Worm (Caenorhabditis elegans) whole organism, L4 larva: ENCODE results near the gene rbx-1.

ENCODE experiments used
- F37D6.2 ChIP-seq: sonication (generic microtip); optimal IDR thresholded peaks from 2 replicates; lab custom pipeline; 2016; ENCODE audit warnings: mild to moderate bottlenecking, missing genetic modification characterization, missing compliant biosample characterization
- F44E2.7 ChIP-seq: fragments of 200-800 bp; sonication (Bioruptor generic); IDR thresholded peaks from 2 replicates; pipeline ENCODE4 v2.1.2; 2022; ENCODE audit warnings: missing genetic modification characterization, missing compliant biosample characterization
- T20F7.1 ChIP-seq: fragments of 200-800 bp; sonication (Bioruptor generic); optimal IDR thresholded peaks from 2 replicates; lab custom pipeline; 2018; ENCODE audit warnings: mild to moderate bottlenecking, missing genetic modification characterization, missing compliant biosample characterization
- Y48G9A.11 ChIP-seq: fragments of 200-800 bp; sonication (Bioruptor generic); IDR thresholded peaks from 2 replicates; pipeline ENCODE4 v1.3.6; 2022; ENCODE audit warnings: missing genetic modification reagents, missing genetic modification characterization, missing compliant biosample characterization
- Y5F2A.4 ChIP-seq: fragments of 200-800 bp; sonication (Bioruptor generic); optimal IDR thresholded peaks from 2 replicates; lab custom pipeline; 2018; ENCODE audit warnings: mild to moderate bottlenecking, missing genetic modification characterization, missing compliant biosample characterization
- aha-1 ChIP-seq: fragments of 150-350 bp; peaks from one replicate; lab custom pipeline; 2014; ENCODE audit warnings: missing biosample characterization, missing genetic modification characterization
- ama-1 ChIP-seq: fragments of 150-350 bp; optimal IDR thresholded peaks from 2 replicates; lab custom pipeline; 2014; ENCODE audit warnings: inconsistent platforms, mixed read lengths
- arid-1 ChIP-seq: fragments of 200-800 bp; sonication (Bioruptor generic); conservative IDR thresholded peaks from 2 replicates; pipeline ENCODE4 v1.3.6; 2022; ENCODE audit warnings: missing genetic modification reagents, missing genetic modification characterization, missing compliant biosample characterization
- ceh-20 ChIP-seq: fragments of 200-800 bp; sonication (Bioruptor generic); IDR thresholded peaks from 2 replicates; pipeline ENCODE4 v1.3.6; 2022; ENCODE audit warnings: missing genetic modification reagents, missing genetic modification characterization, missing compliant biosample characterization
- ceh-32 ChIP-seq: sonication (generic microtip); optimal IDR thresholded peaks from 2 replicates; lab custom pipeline; 2016; ENCODE audit warnings: mild to moderate bottlenecking, missing genetic modification characterization, missing compliant biosample characterization; ENCODE audit not compliant: poor library complexity
- ctbp-1 ChIP-seq: fragments of 200-800 bp; sonication (Bioruptor generic); IDR thresholded peaks from 2 replicates; pipeline ENCODE4 v1.3.6; 2022; ENCODE audit warnings: missing genetic modification reagents, missing genetic modification characterization, missing compliant biosample characterization
- daf-8 ChIP-seq: fragments of 200-800 bp; sonication (Bioruptor generic); IDR thresholded peaks from 2 replicates; pipeline ENCODE4 v1.3.6; 2022; ENCODE audit warnings: missing genetic modification characterization, missing compliant biosample characterization
- dmd-6 ChIP-seq: fragments of 200-800 bp; sonication (Bioruptor generic); IDR thresholded peaks from 2 replicates; pipeline ENCODE4 v1.3.6; 2022; ENCODE audit warnings: missing genetic modification reagents, missing genetic modification characterization, missing compliant biosample characterization
- dpl-1 ChIP-seq: fragments of 150-350 bp; optimal IDR thresholded peaks from 2 replicates; lab custom pipeline; 2014; ENCODE audit warnings: missing biosample characterization, missing genetic modification reagents, missing genetic modification characterization
- duxl-1 ChIP-seq: sonication (generic microtip); optimal IDR thresholded peaks from 2 replicates; lab custom pipeline; 2016; ENCODE audit warnings: mild to moderate bottlenecking, missing genetic modification characterization, moderate library complexity, missing compliant biosample characterization; ENCODE audit not compliant: poor library complexity
- dve-1 ChIP-seq: sonication (generic microtip); optimal IDR thresholded peaks from 2 replicates; lab custom pipeline; 2017; ENCODE audit warnings: antibody characterized with exemption, mild to moderate bottlenecking, missing genetic modification characterization, missing compliant biosample characterization; ENCODE audit not compliant: insufficient read depth
- fkh-10 ChIP-seq: fragments of 150-350 bp; optimal IDR thresholded peaks from 2 replicates; lab custom pipeline; 2014; ENCODE audit warnings: missing biosample characterization, missing genetic modification reagents, missing genetic modification characterization
- hif-1 ChIP-seq, 2 experiments: sonication (generic microtip); optimal IDR thresholded peaks; 2 replicates each; lab custom pipeline; 2016 to 2017; ENCODE audit warnings: missing compliant biosample characterization in 2 of 2, missing genetic modification characterization in 2 of 2, missing genetic modification reagents in 2 of 2, missing genotype in 2 of 2, mild to moderate bottlenecking in 1 of 2
- hlh-30 ChIP-seq: sonication (generic microtip); optimal IDR thresholded peaks from 2 replicates; lab custom pipeline; 2017; ENCODE audit warnings: antibody characterized with exemption, mild to moderate bottlenecking, missing genetic modification characterization, missing compliant biosample characterization; ENCODE audit not compliant: insufficient read depth
- hmg-1.1 ChIP-seq: fragments of 200-800 bp; sonication (Bioruptor generic); IDR thresholded peaks from 2 replicates; pipeline ENCODE4 v1.3.6; 2022; ENCODE audit warnings: missing genetic modification reagents, missing genetic modification characterization, missing compliant biosample characterization
- lin-29 ChIP-seq: fragments of 200-800 bp; sonication (Bioruptor generic); IDR thresholded peaks from 2 replicates; pipeline ENCODE4 v1.3.6; 2022; ENCODE audit warnings: missing genetic modification reagents, missing genetic modification characterization, missing compliant biosample characterization
- lsy-2 ChIP-seq, 2 experiments: fragments of 150-350 bp in 1 of 2; sonication (generic microtip) in 1 of 2; optimal IDR thresholded peaks; 2 replicates each; lab custom pipeline; 2014 to 2017; ENCODE audit warnings: missing biosample characterization in 2 of 2, missing genetic modification characterization in 2 of 2
- madf-9 ChIP-seq: fragments of 200-800 bp; sonication (Bioruptor generic); conservative IDR thresholded peaks from 2 replicates; pipeline ENCODE4 v1.3.6; 2022; ENCODE audit warnings: missing genetic modification reagents, missing genetic modification characterization, missing compliant biosample characterization
- mdl-1 ChIP-seq, 2 experiments: fragments of 150-350 bp in 1 of 2; sonication (generic microtip) in 1 of 2; optimal IDR thresholded peaks; 2 replicates each; lab custom pipeline; 2014 to 2017; ENCODE audit warnings: missing biosample characterization in 2 of 2, missing genetic modification characterization in 2 of 2
- mdt-29 ChIP-seq: fragments of 200-800 bp; sonication (Bioruptor generic); IDR thresholded peaks from 2 replicates; pipeline ENCODE4 v1.3.6; 2022; ENCODE audit warnings: missing genetic modification reagents, missing genetic modification characterization, missing compliant biosample characterization
- mep-1 ChIP-seq: fragments of 150-350 bp; sonication (generic microtip); optimal IDR thresholded peaks from 3 replicates; lab custom pipeline; 2014; ENCODE audit warnings: missing biosample characterization, missing genetic modification characterization
- mes-2 ChIP-seq: sonication (generic microtip); optimal IDR thresholded peaks from 2 replicates; lab custom pipeline; 2016; ENCODE audit warnings: missing genotype, mild to moderate bottlenecking, missing genetic modification characterization, missing compliant biosample characterization; ENCODE audit not compliant: poor library complexity, severe bottlenecking
- mxl-2 ChIP-seq: fragments of 200-800 bp; sonication (Bioruptor generic); conservative IDR thresholded peaks from 2 replicates; pipeline ENCODE4 v1.3.6; 2022; ENCODE audit warnings: missing genetic modification reagents, missing genetic modification characterization, missing compliant biosample characterization
- mxl-3 ChIP-seq: fragments of 200-800 bp; sonication (Bioruptor generic); optimal IDR thresholded peaks from 2 replicates; lab custom pipeline; 2018; ENCODE audit warnings: mild to moderate bottlenecking, missing genetic modification characterization, missing compliant biosample characterization
- nhr-25 ChIP-seq: sonication (generic microtip); optimal IDR thresholded peaks from 2 replicates; lab custom pipeline; 2017; ENCODE audit warnings: missing genetic modification characterization, mild to moderate bottlenecking, missing compliant biosample characterization, antibody characterized with exemption, moderate library complexity, borderline replicate concordance; ENCODE audit not compliant: insufficient read depth
- nhr-28 ChIP-seq: fragments of 150-350 bp; optimal IDR thresholded peaks from 2 replicates; lab custom pipeline; 2014; ENCODE audit warnings: missing biosample characterization, missing genetic modification characterization
- nhr-48 ChIP-seq: sonication (generic microtip); optimal IDR thresholded peaks from 2 replicates; lab custom pipeline; 2016; ENCODE audit warnings: mild to moderate bottlenecking, missing genetic modification characterization, missing compliant biosample characterization
- nhr-6 ChIP-seq: fragments of 150-350 bp; optimal IDR thresholded peaks from 2 replicates; lab custom pipeline; 2014; ENCODE audit warnings: missing biosample characterization, missing genetic modification characterization
- nhr-76 ChIP-seq: fragments of 150-350 bp; optimal IDR thresholded peaks from 2 replicates; lab custom pipeline; 2014; ENCODE audit warnings: missing biosample characterization, missing genetic modification characterization
- nhr-77 ChIP-seq: fragments of 150-350 bp; optimal IDR thresholded peaks from 2 replicates; lab custom pipeline; 2014; ENCODE audit warnings: missing biosample characterization, missing genetic modification characterization
- php-3 ChIP-seq: fragments of 200-800 bp; sonication (Bioruptor generic); IDR thresholded peaks from 2 replicates; pipeline ENCODE4 v1.3.6; 2022; ENCODE audit warnings: missing genetic modification reagents, missing genetic modification characterization, missing compliant biosample characterization
- pqm-1 ChIP-seq: sonication (generic microtip); optimal IDR thresholded peaks from 2 replicates; lab custom pipeline; 2017; ENCODE audit warnings: missing biosample characterization, missing genetic modification characterization
- sdz-12 ChIP-seq: fragments of 200-800 bp; sonication (Bioruptor generic); optimal IDR thresholded peaks from 2 replicates; lab custom pipeline; 2018; ENCODE audit warnings: mild to moderate bottlenecking, missing genetic modification characterization, missing compliant biosample characterization
- skn-1 ChIP-seq: fragments of 150-350 bp; optimal IDR thresholded peaks from 2 replicates; lab custom pipeline; 2014; ENCODE audit warnings: missing biosample characterization, missing genetic modification characterization
- spr-3 ChIP-seq: fragments of 200-800 bp; sonication (Bioruptor generic); optimal IDR thresholded peaks from 2 replicates; lab custom pipeline; 2018; ENCODE audit warnings: mild to moderate bottlenecking, missing genetic modification characterization, missing compliant biosample characterization
- unc-62 ChIP-seq, 3 experiments: fragments of 150-350 bp in 1 of 3; sonication (generic microtip); optimal IDR thresholded peaks in 2 of 3; peaks in 1 of 3; 1 replicate in 1 of 3; 2 replicates in 2 of 3; lab custom pipeline; 2014 to 2017; ENCODE audit warnings: missing biosample characterization in 3 of 3, missing genetic modification characterization in 3 of 3, missing genetic modification reagents in 3 of 3, missing genotype in 1 of 3
- zfp-2 ChIP-seq: sonication (generic microtip); optimal IDR thresholded peaks from 2 replicates; lab custom pipeline; 2016; ENCODE audit warnings: mild to moderate bottlenecking, missing genetic modification characterization, missing compliant biosample characterization
- zip-2 ChIP-seq: fragments of 150-350 bp; optimal IDR thresholded peaks from 2 replicates; lab custom pipeline; 2014; ENCODE audit warnings: missing biosample characterization, missing genetic modification characterization
- ztf-7 ChIP-seq: fragments of 150-350 bp; optimal IDR thresholded peaks from 2 replicates; lab custom pipeline; 2014; ENCODE audit warnings: missing biosample characterization, missing genetic modification characterization

The rbx-1 gene

DNA sequence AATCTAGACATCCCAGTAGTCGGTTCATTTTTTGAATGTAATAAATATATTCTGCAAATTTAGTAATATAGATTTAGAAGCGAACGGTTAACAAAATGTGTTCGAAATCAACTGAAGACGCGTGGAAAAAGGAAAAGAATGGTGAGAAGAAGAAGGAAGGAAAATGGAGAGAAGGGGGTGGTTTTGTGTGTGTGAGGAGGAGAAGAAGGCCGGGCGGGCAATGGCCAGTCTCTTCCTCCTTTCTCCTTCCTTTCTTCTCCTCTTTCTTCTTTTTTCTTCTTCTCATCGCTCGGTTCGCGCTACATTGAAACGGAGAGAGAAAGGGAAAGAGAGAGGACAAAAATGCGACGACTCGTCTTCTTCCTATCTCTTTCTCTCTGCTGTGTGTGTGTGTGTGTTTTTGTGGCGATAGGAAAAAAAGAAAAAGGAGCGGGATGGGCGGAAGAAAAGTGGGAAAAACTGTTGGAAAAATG, 1.8 kb upstream of the rbx-1 start, which contains the start of gene ztf-9 (continued):
- no peak for TF ChIP-seq duxl-1 (tag; lab: Kevin White, UChicago)
- peak; percentile 50 for TF ChIP-seq dve-1

ce11 chrV:9690728-9691127, 406 bp upstream of the rbx-1 start:
- peak in 1 of 2 experiments; percentile 20 for TF ChIP-seq mdl-1 (tag; optimal IDR thresholded peaks at IDR 0.05; lab: Kevin White, UChicago)
- TF ChIP-seq nhr-77 (tag; lab: Kevin White, UChicago): no peak
- TF ChIP-seq zip-2 (tag; lab: Kevin White, UChicago): no peak
- peak; percentile 71 for TF ChIP-seq mes-2 (tag; lab: Kevin White, UChicago)
- no peak for TF ChIP-seq ceh-32 (tag; lab: Kevin White, UChicago)
- TF ChIP-seq spr-3 (GFP tag; lab: Kevin White, UChicago): no peak
- TF ChIP-seq dpl-1 (GFP tag; lab: Kevin White, UChicago): peak; percentile 37
- TF ChIP-seq zfp-2 (tag; lab: Kevin White, UChicago): no peak
- no peak for TF ChIP-seq fkh-10
- TF ChIP-seq mxl-3 (GFP tag; lab: Kevin White, UChicago): no peak
- TF ChIP-seq nhr-28: peak; percentile 63
- TF ChIP-seq aha-1 (tag; lab: Kevin White, UChicago): peak; percentile 97
- TF ChIP-seq skn-1: no peak
- TF ChIP-seq daf-8 (GFP tag; lab: Robert Waterston, UW): no peak
- peak; percentile 39 for TF ChIP-seq ama-1
- no peak for TF ChIP-seq php-3 (GFP tag; lab: Robert Waterston, UW)
- no peak for TF ChIP-seq unc-62 (GFP tag; optimal IDR thresholded peaks at IDR 0.05 in 1 of 2; lab: Kevin White, UChicago)
- TF ChIP-seq unc-62 (tag; optimal IDR thresholded peaks at IDR 0.05; lab: Kevin White, UChicago): no peak
- TF ChIP-seq F44E2.7: no peak
- peak; percentile 51; the same call in 1 of the 2 replicates for TF ChIP-seq arid-1 (GFP tag; lab: Robert Waterston, UW)
- peak; percentile 7 for TF ChIP-seq duxl-1 (tag; lab: Kevin White, UChicago)
- TF ChIP-seq mxl-2 (GFP tag; lab: Robert Waterston, UW): no peak
- no peak for TF ChIP-seq ctbp-1 (GFP tag; lab: Robert Waterston, UW)
- TF ChIP-seq dmd-6 (GFP tag; lab: Robert Waterston, UW): no peak
- no peak for TF ChIP-seq ztf-7 (tag; lab: Kevin White, UChicago)
- no peak for TF ChIP-seq Y48G9A.11
- TF ChIP-seq sdz-12 (GFP tag; lab: Kevin White, UChicago): no peak
- 0 out of 2 replicates have a peak, but pooled peaks have one; percentile 36 for TF ChIP-seq hmg-1.1
- no peak for TF ChIP-seq nhr-76 (tag; lab: Kevin White, UChicago)
- no peak for TF ChIP-seq lin-29
- no peak for TF ChIP-seq nhr-48
- TF ChIP-seq T20F7.1 (GFP tag; lab: Kevin White, UChicago): peak; percentile 6
- no peak for TF ChIP-seq dve-1
- no peak for TF ChIP-seq nhr-25
- peak in 1 of 2 experiments; percentile 93 for TF ChIP-seq lsy-2 (tag; optimal IDR thresholded peaks at IDR 0.05; lab: Kevin White, UChicago)
- no peak for TF ChIP-seq F37D6.2 (tag; lab: Kevin White, UChicago)
- TF ChIP-seq madf-9 (GFP tag; lab: Robert Waterston, UW): no peak
- no peak for TF ChIP-seq hif-1 (tag; optimal IDR thresholded peaks at IDR 0.05; lab: Kevin White, UChicago)
- TF ChIP-seq nhr-6: peak; percentile 56
- no peak for TF ChIP-seq mep-1 (tag; lab: Kevin White, UChicago)
- TF ChIP-seq ceh-20 (GFP tag; lab: Robert Waterston, UW): no peak
- TF ChIP-seq hlh-30 (tag; lab: Kevin White, UChicago): no peak
- TF ChIP-seq mdt-29 (GFP tag; lab: Robert Waterston, UW): no peak
- no peak for TF ChIP-seq Y5F2A.4 (GFP tag; lab: Kevin White, UChicago)
- no peak for TF ChIP-seq pqm-1 (tag; lab: Kevin White, UChicago)
